Fruit fly (Drosophila melanogaster) whole organism: ENCODE data around the gene rho-6.

Experiments
- Dll ChIP-seq: fragments of >200 bp; optimal IDR thresholded peaks from 2 replicates; lab custom pipeline; 2017
- EcR ChIP-seq, 2 experiments: fragments of >200 bp; optimal IDR thresholded peaks; 2 replicates each; lab custom pipeline; 2017; ENCODE audit warnings: missing biosample characterization in 2 of 2, missing genetic modification characterization in 2 of 2, missing genetic modification reagents in 2 of 2
- pan ChIP-seq: fragments of >200 bp; optimal IDR thresholded peaks from 2 replicates; lab custom pipeline; 2017
- psq ChIP-seq: fragments of >200 bp; optimal IDR thresholded peaks from 2 replicates; lab custom pipeline; 2017
- usp ChIP-seq: fragments of >200 bp; optimal IDR thresholded peaks from 2 replicates; lab custom pipeline; 2017; ENCODE audit warnings: missing biosample characterization, missing genetic modification characterization, mixed read lengths

- TF ChIP-seq Dll (lab: Kevin White, UChicago) = no peak
- no peak for TF ChIP-seq usp
- TF ChIP-seq EcR (GFP tag; optimal IDR thresholded peaks at IDR 0.05; lab: Kevin White, UChicago) = no peak
- no peak for TF ChIP-seq pan
- no peak for TF ChIP-seq psq (lab: Kevin White, UChicago)
These were observed 26.1 kb downstream of the rho-6 start for dm6 chr2L:12107087-12107486.
